Worm (Caenorhabditis elegans) whole organism, L4 larva: Measurements from ENCODE around the gene F16G10.8.
A peak's percentile ranks its signal among the peaks of the same experiment; 100 is the strongest.

Experiments used
- D1046.2 ChIP-seq: fragments of 200-800 bp; sonication (Bioruptor generic); IDR thresholded peaks from 2 replicates; pipeline ENCODE4 v1.3.6; 2022; ENCODE audit warnings: missing genetic modification characterization, missing compliant biosample characterization
- R02D3.7 ChIP-seq: fragments of 150-350 bp; sonication (generic microtip); optimal IDR thresholded peaks from 3 replicates; lab custom pipeline; 2014; ENCODE audit warnings: missing biosample characterization, missing genetic modification characterization
- T26A8.4 ChIP-seq: fragments of 200-800 bp; sonication (Bioruptor generic); IDR thresholded peaks from 2 replicates; pipeline ENCODE4 v1.3.6; 2022; ENCODE audit warnings: missing genetic modification characterization, missing compliant biosample characterization
- Y105C5A.15 ChIP-seq: fragments of 200-800 bp; sonication (Bioruptor generic); IDR thresholded peaks from 2 replicates; pipeline ENCODE4 v1.3.6; 2022; ENCODE audit warnings: missing genetic modification characterization, missing compliant biosample characterization
- Y75B8A.6 ChIP-seq: fragments of 200-800 bp; sonication (Bioruptor generic); IDR thresholded peaks from 2 replicates; pipeline ENCODE4 v1.3.6; 2022; ENCODE audit warnings: missing genetic modification reagents, missing genetic modification characterization, missing compliant biosample characterization
- aly-2 ChIP-seq: sonication (generic microtip); optimal IDR thresholded peaks from 2 replicates; lab custom pipeline; 2018; ENCODE audit warnings: missing biosample characterization, missing genetic modification characterization
- cey-2 ChIP-seq: sonication (generic microtip); optimal IDR thresholded peaks from 3 replicates; lab custom pipeline; 2017; ENCODE audit warnings: missing genetic modification characterization, mild to moderate bottlenecking, missing compliant biosample characterization, antibody characterized with exemption, borderline replicate concordance; ENCODE audit not compliant: insufficient read depth
- daf-12 ChIP-seq: fragments of 150-350 bp; optimal IDR thresholded peaks from 2 replicates; lab custom pipeline; 2014; ENCODE audit warnings: missing biosample characterization, missing genetic modification reagents, missing genetic modification characterization
- daf-16 ChIP-seq, 3 experiments: sonication (generic microtip); optimal IDR thresholded peaks; 2 replicates each; lab custom pipeline; 2016 to 2017; ENCODE audit warnings: missing genetic modification characterization in 3 of 3, missing genetic modification reagents in 3 of 3, mild to moderate bottlenecking in 2 of 3, missing compliant biosample characterization in 2 of 3, missing biosample characterization in 1 of 3, moderate library complexity in 1 of 3
- daf-8 ChIP-seq: fragments of 200-800 bp; sonication (Bioruptor generic); IDR thresholded peaks from 2 replicates; pipeline ENCODE4 v1.3.6; 2022; ENCODE audit warnings: missing genetic modification characterization, missing compliant biosample characterization
- duxl-1 ChIP-seq: sonication (generic microtip); optimal IDR thresholded peaks from 2 replicates; lab custom pipeline; 2016; ENCODE audit warnings: mild to moderate bottlenecking, missing genetic modification characterization, moderate library complexity, missing compliant biosample characterization; ENCODE audit not compliant: poor library complexity
- dve-1 ChIP-seq: sonication (generic microtip); optimal IDR thresholded peaks from 2 replicates; lab custom pipeline; 2017; ENCODE audit warnings: antibody characterized with exemption, mild to moderate bottlenecking, missing genetic modification characterization, missing compliant biosample characterization; ENCODE audit not compliant: insufficient read depth
- egl-43 ChIP-seq: fragments of 200-800 bp; sonication (Bioruptor generic); IDR thresholded peaks from 2 replicates; pipeline ENCODE4 v1.3.6; 2022; ENCODE audit warnings: missing genetic modification reagents, missing genetic modification characterization, missing compliant biosample characterization
- hlh-11 ChIP-seq: fragments of 200-800 bp; sonication (Bioruptor generic); optimal IDR thresholded peaks from 2 replicates; lab custom pipeline; 2018; ENCODE audit warnings: mild to moderate bottlenecking, missing genetic modification characterization, missing compliant biosample characterization
- lin-1 ChIP-seq: fragments of 200-800 bp; sonication (Bioruptor generic); IDR thresholded peaks from 2 replicates; pipeline ENCODE4 v1.3.6; 2022; ENCODE audit warnings: missing genetic modification reagents, missing genetic modification characterization, missing compliant biosample characterization
- lin-39 ChIP-seq: fragments of 150-350 bp; optimal IDR thresholded peaks from 2 replicates; lab custom pipeline; 2014; ENCODE audit warnings: missing biosample characterization, missing genetic modification reagents, missing genetic modification characterization
- lir-3 ChIP-seq: sonication (generic microtip); optimal IDR thresholded peaks from 2 replicates; lab custom pipeline; 2016; ENCODE audit warnings: mild to moderate bottlenecking, missing genetic modification characterization, missing compliant biosample characterization
- madf-5 ChIP-seq, 2 experiments: fragments of 200-800 bp; sonication (Bioruptor generic); IDR thresholded peaks; 2 replicates each; pipeline ENCODE4 v1.3.6; 2022; ENCODE audit warnings: missing compliant biosample characterization in 2 of 2, missing genetic modification characterization in 2 of 2
- mdl-1 ChIP-seq, 2 experiments: fragments of 150-350 bp in 1 of 2; sonication (generic microtip) in 1 of 2; optimal IDR thresholded peaks; 2 replicates each; lab custom pipeline; 2014 to 2017; ENCODE audit warnings: missing biosample characterization in 2 of 2, missing genetic modification characterization in 2 of 2
- nhr-10 ChIP-seq: fragments of 150-350 bp; optimal IDR thresholded peaks from 2 replicates; lab custom pipeline; 2014; ENCODE audit warnings: missing biosample characterization, missing genetic modification characterization
- nhr-11 ChIP-seq: fragments of 150-350 bp; optimal IDR thresholded peaks from 2 replicates; lab custom pipeline; 2014; ENCODE audit warnings: missing biosample characterization, missing genetic modification characterization
- nhr-111 ChIP-seq: fragments of 200-800 bp; sonication (Bioruptor generic); optimal IDR thresholded peaks from 2 replicates; lab custom pipeline; 2018; ENCODE audit warnings: mild to moderate bottlenecking, missing genetic modification characterization, missing compliant biosample characterization
- nhr-28 ChIP-seq: fragments of 150-350 bp; optimal IDR thresholded peaks from 2 replicates; lab custom pipeline; 2014; ENCODE audit warnings: missing biosample characterization, missing genetic modification characterization
- nhr-48 ChIP-seq: sonication (generic microtip); optimal IDR thresholded peaks from 2 replicates; lab custom pipeline; 2016; ENCODE audit warnings: mild to moderate bottlenecking, missing genetic modification characterization, missing compliant biosample characterization
- sdz-12 ChIP-seq: fragments of 200-800 bp; sonication (Bioruptor generic); optimal IDR thresholded peaks from 2 replicates; lab custom pipeline; 2018; ENCODE audit warnings: mild to moderate bottlenecking, missing genetic modification characterization, missing compliant biosample characterization
- skn-1 ChIP-seq: fragments of 150-350 bp; optimal IDR thresholded peaks from 2 replicates; lab custom pipeline; 2014; ENCODE audit warnings: missing biosample characterization, missing genetic modification characterization
- snpc-4 ChIP-seq: fragments of 150-350 bp; optimal IDR thresholded peaks from 2 replicates; lab custom pipeline; 2014; ENCODE audit warnings: missing biosample characterization, missing genetic modification characterization
- spr-3 ChIP-seq: fragments of 200-800 bp; sonication (Bioruptor generic); optimal IDR thresholded peaks from 2 replicates; lab custom pipeline; 2018; ENCODE audit warnings: mild to moderate bottlenecking, missing genetic modification characterization, missing compliant biosample characterization
- tag-97 ChIP-seq: fragments of 200-800 bp; sonication (Bioruptor generic); IDR thresholded peaks from 2 replicates; pipeline ENCODE4 v1.3.6; 2022; ENCODE audit warnings: missing genetic modification characterization, missing compliant biosample characterization
- unc-62 ChIP-seq, 3 experiments: fragments of 150-350 bp in 1 of 3; sonication (generic microtip); optimal IDR thresholded peaks in 2 of 3; peaks in 1 of 3; 1 replicate in 1 of 3; 2 replicates in 2 of 3; lab custom pipeline; 2014 to 2017; ENCODE audit warnings: missing biosample characterization in 3 of 3, missing genetic modification characterization in 3 of 3, missing genetic modification reagents in 3 of 3, missing genotype in 1 of 3
- zfp-3 ChIP-seq: fragments of 200-800 bp; sonication (Bioruptor generic); conservative IDR thresholded peaks from 2 replicates; pipeline ENCODE4 v1.3.6; 2022; ENCODE audit warnings: missing genetic modification reagents, missing genetic modification characterization, missing compliant biosample characterization
- ztf-11 ChIP-seq: fragments of 150-350 bp; optimal IDR thresholded peaks from 2 replicates; lab custom pipeline; 2014; ENCODE audit warnings: missing biosample characterization, missing genetic modification characterization
- ztf-7 ChIP-seq: fragments of 150-350 bp; optimal IDR thresholded peaks from 2 replicates; lab custom pipeline; 2014; ENCODE audit warnings: missing biosample characterization, missing genetic modification characterization

Gene F16G10.8

ce11 chrII:2383334-2383733 lies at the start of gene F16G10.8:
F16G10.8 (minus strand) TSS chrII:2383434.
- TF ChIP-seq T26A8.4 (GFP tag; lab: Robert Waterston, UW) (no peak), daf-16 (GFP tag; optimal IDR thresholded peaks at IDR 0.05; lab: Kevin White, UChicago) (no peak), daf-16 (tag; optimal IDR thresholded peaks at IDR 0.05; lab: Kevin White, UChicago) (no peak), spr-3 (GFP tag; lab: Kevin White, UChicago) (no peak), skn-1 (tag; lab: Kevin White, UChicago) (no peak), Y105C5A.15 (GFP tag; lab: Robert Waterston, UW) (no peak), nhr-11 (tag; lab: Kevin White, UChicago) (no peak), snpc-4 (tag; lab: Kevin White, UChicago) (no peak), tag-97 (GFP tag; lab: Robert Waterston, UW) (no peak), madf-5 (GFP tag; IDR thresholded peaks at IDR 0.05; lab: Robert Waterston, UW) (no peak), aly-2 (tag; lab: Kevin White, UChicago) (no peak), Y75B8A.6 (GFP tag; lab: Robert Waterston, UW) (no peak), lin-39 (tag; lab: Kevin White, UChicago) (no peak), nhr-10 (tag; lab: Kevin White, UChicago) (no peak), dve-1 (tag; lab: Kevin White, UChicago) (no peak), nhr-48 (tag; lab: Kevin White, UChicago) (no peak), ztf-11 (tag; lab: Kevin White, UChicago) (no peak), mdl-1 (tag; optimal IDR thresholded peaks at IDR 0.05; lab: Kevin White, UChicago) (no peak)

ce11 chrII:2431972-2432371 lies 48.7 kb upstream of the F16G10.8 start, which contains the start of gene ceh-86:
ceh-86 (minus strand) TSS chrII:2432072.
- TF ChIP-seq daf-12 (no peak), nhr-111 (no peak), cey-2 (tag; lab: Kevin White, UChicago) (no peak), ztf-7 (no peak)
- TF ChIP-seq, all 104 proteins: peak for 0

- TF ChIP-seq daf-8 (GFP tag; lab: Robert Waterston, UW) (no peak), duxl-1 (tag; lab: Kevin White, UChicago) (no peak), nhr-48 (tag; lab: Kevin White, UChicago) (no peak), lir-3 (tag; lab: Kevin White, UChicago) (no peak), unc-62 (GFP tag; optimal IDR thresholded peaks at IDR 0.05 in 1 of 2; lab: Kevin White, UChicago) (peak in 1 of 2 experiments; percentile 57), unc-62 (tag; optimal IDR thresholded peaks at IDR 0.05; lab: Kevin White, UChicago) (no peak), daf-16 (GFP tag; optimal IDR thresholded peaks at IDR 0.05; lab: Kevin White, UChicago) (no peak), daf-16 (tag; optimal IDR thresholded peaks at IDR 0.05; lab: Kevin White, UChicago) (peak; percentile 80)
These were observed 39.2 kb upstream of the F16G10.8 start for ce11 chrII:2422427-2422826.

- TF ChIP-seq egl-43 (GFP tag; lab: Robert Waterston, UW) (no peak), nhr-28 (no peak), zfp-3 (GFP tag; lab: Robert Waterston, UW) (no peak), lin-1 (GFP tag; lab: Robert Waterston, UW) (no peak), D1046.2 (GFP tag; lab: Robert Waterston, UW) (no peak), dve-1 (tag; lab: Kevin White, UChicago) (no peak), nhr-48 (tag; lab: Kevin White, UChicago) (no peak), hlh-11 (tag; lab: Kevin White, UChicago) (no peak), daf-12 (no peak), R02D3.7 (tag; lab: Kevin White, UChicago) (no peak), sdz-12 (GFP tag; lab: Kevin White, UChicago) (no peak), ztf-7 (no peak)
These were observed 38.7 kb upstream of the F16G10.8 start, which contains the start of gene F42G2.2 for ce11 chrII:2421905-2422304. F42G2.2 (plus strand) TSS chrII:2422205.
